Fruit fly (Drosophila melanogaster) whole organism, embryonic: ENCODE data around the gene scpr-B.

ENCODE experiments used
- B-H2 ChIP-seq: fragments of 200-800 bp; sonication (Bioruptor generic); optimal IDR thresholded peaks from 2 replicates; lab custom pipeline; 2018; ENCODE audit warnings: missing biosample characterization, mild to moderate bottlenecking, missing genetic modification characterization
- CG10366 ChIP-seq: fragments of 200-800 bp; sonication (Bioruptor generic); IDR thresholded peaks from 2 replicates; pipeline ENCODE4 v1.3.6; 2022; ENCODE audit warnings: missing biosample characterization, missing genetic modification characterization
- CG10431 ChIP-seq: fragments of 200-800 bp; sonication (Bioruptor generic); optimal IDR thresholded peaks from 3 replicates; lab custom pipeline; 2018; ENCODE audit warnings: missing biosample characterization, mild to moderate bottlenecking, missing genetic modification characterization
- CG10654 ChIP-seq: fragments of 200-800 bp; sonication (Bioruptor generic); optimal IDR thresholded peaks from 2 replicates; lab custom pipeline; 2016; ENCODE audit warnings: missing biosample characterization, missing genetic modification characterization
- CG10959 ChIP-seq: fragments of 200-800 bp; sonication (Bioruptor generic); IDR thresholded peaks from 2 replicates; pipeline ENCODE4 v1.3.6; 2022; ENCODE audit warnings: missing biosample characterization, missing genetic modification characterization
- CG12104 ChIP-seq: fragments of 200-800 bp; sonication (Bioruptor generic); optimal IDR thresholded peaks from 3 replicates; lab custom pipeline; 2016; ENCODE audit warnings: missing biosample characterization, missing genetic modification characterization
- CG12659 ChIP-seq: fragments of 200-800 bp; sonication (Bioruptor generic); optimal IDR thresholded peaks from 3 replicates; lab custom pipeline; 2017; ENCODE audit warnings: mild to moderate bottlenecking, missing biosample characterization, missing genetic modification reagents, missing genetic modification characterization
- CG12942 ChIP-seq: fragments of 200-800 bp; sonication (Bioruptor generic); optimal IDR thresholded peaks from 3 replicates; lab custom pipeline; 2016; ENCODE audit warnings: missing biosample characterization, missing genetic modification characterization
- CG15073 ChIP-seq: fragments of 200-800 bp; sonication (Bioruptor generic); optimal IDR thresholded peaks from 2 replicates; lab custom pipeline; 2016; ENCODE audit warnings: missing biosample characterization, missing genetic modification characterization
- CG17186 ChIP-seq: fragments of 200-800 bp; sonication (Bioruptor generic); optimal IDR thresholded peaks from 3 replicates; lab custom pipeline; 2017; ENCODE audit warnings: missing biosample characterization, missing genetic modification reagents, missing genetic modification characterization
- CG17359 ChIP-seq: fragments of 200-800 bp; sonication (Bioruptor generic); optimal IDR thresholded peaks from 3 replicates; lab custom pipeline; 2018; ENCODE audit warnings: missing biosample characterization, mild to moderate bottlenecking, missing genetic modification characterization, moderate library complexity
- CG17568 ChIP-seq: fragments of 200-800 bp; sonication (Bioruptor generic); optimal IDR thresholded peaks from 2 replicates; lab custom pipeline; 2018; ENCODE audit warnings: missing biosample characterization, mild to moderate bottlenecking, missing genetic modification characterization, moderate library complexity
- CG18011 ChIP-seq: fragments of 200-800 bp; sonication (Bioruptor generic); optimal IDR thresholded peaks from 2 replicates; lab custom pipeline; 2017; ENCODE audit warnings: missing biosample characterization, missing genetic modification characterization, mild to moderate bottlenecking, moderate library complexity, missing genotype
- CG2678 ChIP-seq: fragments of 200-800 bp; sonication (Bioruptor generic); optimal IDR thresholded peaks from 3 replicates; lab custom pipeline; 2019; ENCODE audit warnings: missing biosample characterization, mild to moderate bottlenecking, missing genetic modification characterization, moderate library complexity
- CG2875 ChIP-seq: fragments of 200-800 bp; sonication (Bioruptor generic); optimal IDR thresholded peaks from 2 replicates; lab custom pipeline; 2017; ENCODE audit warnings: missing biosample characterization, mild to moderate bottlenecking, missing genetic modification characterization, missing genetic modification reagents
- CG30431 ChIP-seq: fragments of 200-800 bp; sonication (Bioruptor generic); optimal IDR thresholded peaks from 2 replicates; lab custom pipeline; 2017; ENCODE audit warnings: missing biosample characterization, missing genetic modification characterization
- CG3065 ChIP-seq: fragments of 200-800 bp; sonication (Bioruptor generic); optimal IDR thresholded peaks from 2 replicates; lab custom pipeline; 2016; ENCODE audit warnings: missing biosample characterization, missing genetic modification characterization
- CG32772 ChIP-seq: fragments of 200-800 bp; sonication (Bioruptor generic); IDR thresholded peaks from 2 replicates; pipeline ENCODE4 v1.3.6; 2022; ENCODE audit warnings: missing biosample characterization, missing genetic modification characterization
- CG33213 ChIP-seq: fragments of 200-800 bp; sonication (Bioruptor generic); optimal IDR thresholded peaks from 3 replicates; lab custom pipeline; 2016; ENCODE audit warnings: missing biosample characterization, missing genetic modification characterization
- CG43689 ChIP-seq: fragments of 200-800 bp; sonication (Bioruptor generic); IDR thresholded peaks from 2 replicates; pipeline ENCODE4 v1.3.6; 2022; ENCODE audit warnings: missing biosample characterization, missing genetic modification characterization
- CG6272 ChIP-seq: fragments of 200-800 bp; sonication (Bioruptor generic); IDR thresholded peaks from 2 replicates; pipeline ENCODE4 v1.3.6; 2022; ENCODE audit warnings: missing biosample characterization, missing genetic modification characterization
- CG7786 ChIP-seq: fragments of 200-800 bp; sonication (Bioruptor generic); optimal IDR thresholded peaks from 2 replicates; lab custom pipeline; 2016; ENCODE audit warnings: missing biosample characterization, missing genetic modification characterization
- CG7839 ChIP-seq: fragments of 200-800 bp; sonication (Bioruptor generic); optimal IDR thresholded peaks from 3 replicates; lab custom pipeline; 2018; ENCODE audit warnings: missing biosample characterization, mild to moderate bottlenecking, missing genetic modification characterization, moderate library complexity
- CG7987 ChIP-seq: fragments of 200-800 bp; sonication (Bioruptor generic); optimal IDR thresholded peaks from 2 replicates; lab custom pipeline; 2018; ENCODE audit warnings: missing biosample characterization, mild to moderate bottlenecking, missing genetic modification characterization, moderate library complexity
- CG8478 ChIP-seq: fragments of >200 bp; optimal IDR thresholded peaks from 2 replicates; lab custom pipeline; 2018
- CG9727 ChIP-seq: fragments of 200-800 bp; sonication (Bioruptor generic); optimal IDR thresholded peaks from 3 replicates; lab custom pipeline; 2017; ENCODE audit warnings: missing biosample characterization, mild to moderate bottlenecking, missing genetic modification characterization
- CTCF ChIP-seq: fragments of 200-800 bp; sonication (Bioruptor generic); optimal IDR thresholded peaks from 2 replicates; lab custom pipeline; 2017; ENCODE audit warnings: missing biosample characterization, mild to moderate bottlenecking, missing genetic modification characterization, moderate library complexity
- D19A ChIP-seq: fragments of 200-800 bp; optimal IDR thresholded peaks from 3 replicates; lab custom pipeline; 2019; ENCODE audit warnings: missing biosample characterization, mild to moderate bottlenecking, missing genetic modification characterization, moderate library complexity
- Doc2 ChIP-seq: fragments of 200-800 bp; sonication (Bioruptor generic); IDR thresholded peaks from 2 replicates; pipeline ENCODE4 v1.3.6; 2022; ENCODE audit warnings: missing biosample characterization, missing genetic modification characterization
- ERR ChIP-seq: fragments of 200-800 bp; sonication (Bioruptor generic); optimal IDR thresholded peaks from 2 replicates; lab custom pipeline; 2016; ENCODE audit warnings: missing biosample characterization, missing genetic modification characterization
- H2.0 ChIP-seq: fragments of 200-800 bp; sonication (Bioruptor generic); IDR thresholded peaks from 2 replicates; pipeline ENCODE4 v1.3.6; 2022; ENCODE audit warnings: missing biosample characterization, missing genetic modification characterization
- Rfx ChIP-seq: fragments of 200-800 bp; sonication (Bioruptor generic); IDR thresholded peaks from 2 replicates; pipeline ENCODE4 v1.3.6; 2022; ENCODE audit warnings: missing biosample characterization, missing genetic modification characterization
- Ssrp ChIP-seq: fragments of 200-800 bp; sonication (Bioruptor generic); optimal IDR thresholded peaks from 2 replicates; lab custom pipeline; 2018; ENCODE audit warnings: missing biosample characterization, mild to moderate bottlenecking, missing genetic modification characterization, moderate library complexity
- abd-A ChIP-seq: fragments of 200-800 bp; sonication (Bioruptor generic); optimal IDR thresholded peaks from 3 replicates; lab custom pipeline; 2019; ENCODE audit warnings: missing biosample characterization, mild to moderate bottlenecking, missing genetic modification characterization, moderate library complexity
- bbx ChIP-seq: fragments of 200-800 bp; sonication (Bioruptor generic); IDR thresholded peaks from 2 replicates; pipeline ENCODE4 v1.3.6; 2022; ENCODE audit warnings: missing biosample characterization, missing genetic modification characterization; ENCODE audit not compliant: partially characterized antibody
- br ChIP-seq: fragments of >200 bp; optimal IDR thresholded peaks from 2 replicates; lab custom pipeline; 2017
- cato ChIP-seq: fragments of 200-800 bp; sonication (Bioruptor generic); optimal IDR thresholded peaks from 2 replicates; lab custom pipeline; 2016; ENCODE audit warnings: missing biosample characterization, missing genetic modification characterization, borderline replicate concordance
- chinmo ChIP-seq: fragments of 200-800 bp; sonication (Bioruptor generic); IDR thresholded peaks from 4 replicates; pipeline ENCODE4 v1.3.6; 2022; ENCODE audit warnings: missing biosample characterization, missing genetic modification characterization; ENCODE audit not compliant: partially characterized antibody
- chn ChIP-seq: fragments of 200-800 bp; sonication (Bioruptor generic); optimal IDR thresholded peaks from 2 replicates; lab custom pipeline; 2016; ENCODE audit warnings: missing biosample characterization, missing genetic modification characterization
- cwo ChIP-seq: fragments of 200-800 bp; sonication (Bioruptor generic); optimal IDR thresholded peaks from 3 replicates; lab custom pipeline; 2017; ENCODE audit warnings: missing biosample characterization, missing genetic modification characterization, mild to moderate bottlenecking, moderate library complexity, missing genetic modification reagents
- dm ChIP-seq: fragments of 200-800 bp; sonication (Bioruptor generic); optimal IDR thresholded peaks from 3 replicates; lab custom pipeline; 2016; ENCODE audit warnings: missing biosample characterization, missing genetic modification characterization
- ems ChIP-seq: fragments of 200-800 bp; sonication (Bioruptor generic); optimal IDR thresholded peaks from 3 replicates; lab custom pipeline; 2016; ENCODE audit warnings: missing biosample characterization, missing genetic modification characterization
- en ChIP-seq: fragments of 200-800 bp; sonication (Bioruptor generic); optimal IDR thresholded peaks from 2 replicates; lab custom pipeline; 2016; ENCODE audit warnings: missing biosample characterization, missing genetic modification characterization
- eyg ChIP-seq: fragments of 200-800 bp; sonication (Bioruptor generic); optimal IDR thresholded peaks from 3 replicates; lab custom pipeline; 2016; ENCODE audit warnings: missing biosample characterization, missing genetic modification characterization
- gcm2 ChIP-seq: fragments of 200-800 bp; sonication (Bioruptor generic); optimal IDR thresholded peaks from 2 replicates; lab custom pipeline; 2016; ENCODE audit warnings: missing biosample characterization, missing genetic modification characterization
- h ChIP-seq: fragments of >200 bp; optimal IDR thresholded peaks from 2 replicates; lab custom pipeline; 2017
- mld ChIP-seq: fragments of 200-800 bp; sonication (Bioruptor generic); IDR thresholded peaks from 3 replicates; pipeline ENCODE4 v1.3.6; 2022; ENCODE audit warnings: missing biosample characterization, missing genetic modification characterization; ENCODE audit not compliant: partially characterized antibody
- nau ChIP-seq: fragments of 200-800 bp; sonication (Bioruptor generic); optimal IDR thresholded peaks from 3 replicates; lab custom pipeline; 2017; ENCODE audit warnings: missing biosample characterization, mild to moderate bottlenecking, missing genetic modification characterization, missing genetic modification reagents
- pros ChIP-seq: fragments of 200-800 bp; sonication (Bioruptor generic); optimal IDR thresholded peaks from 3 replicates; lab custom pipeline; 2019; ENCODE audit warnings: missing biosample characterization, mild to moderate bottlenecking, missing genetic modification characterization, moderate library complexity
- sens ChIP-seq: fragments of 200-800 bp; sonication (Bioruptor generic); peaks from one replicate; lab custom pipeline; 2016; ENCODE audit warnings: missing biosample characterization, missing genetic modification characterization
- sim ChIP-seq: fragments of 200-800 bp; sonication (Bioruptor generic); IDR thresholded peaks from 2 replicates; pipeline ENCODE4 v1.3.6; 2022; ENCODE audit warnings: missing biosample characterization, missing genetic modification characterization
- zen2 ChIP-seq: fragments of 200-800 bp; sonication (Bioruptor generic); IDR thresholded peaks from 3 replicates; pipeline ENCODE4 v1.3.6; 2022; ENCODE audit warnings: missing biosample characterization, missing genetic modification characterization; ENCODE audit not compliant: partially characterized antibody

The scpr-B gene

dm6 chr3R:11200885-11201421 is 39.8 kb downstream of the scpr-B start (continued):
- TF ChIP-seq nau (GFP tag; lab: Kevin White, UChicago) (peak; percentile 16), gcm2 (no peak), CG2875 (no peak), CG15073 (no peak), dm (GFP tag; lab: Kevin White, UChicago) (no peak), CG33213 (no peak), CG8478 (lab: Kevin White, UChicago) (no peak), CG3065 (GFP tag; lab: Kevin White, UChicago) (no peak), CG17359 (peak; percentile 55), CG7786 (GFP tag; lab: Kevin White, UChicago) (no peak), CG18011 (GFP tag; lab: Kevin White, UChicago) (no peak), CG30431 (GFP tag; lab: Kevin White, UChicago) (no peak), D19A (tag; lab: Kevin White, UChicago) (peak; percentile 59), CG7839 (tag; lab: Kevin White, UChicago) (peak; percentile 79), en (no peak), abd-A (tag; lab: Kevin White, UChicago) (no peak), br (lab: Kevin White, UChicago) (no peak), eyg (GFP tag; lab: Kevin White, UChicago) (no peak), bbx (GFP tag; lab: Robert Waterston, UW) (no peak), CTCF (no peak), Rfx (GFP tag; lab: Robert Waterston, UW) (peak; percentile 75), Ssrp (tag; lab: Kevin White, UChicago) (peak; percentile 27), CG17186 (GFP tag; lab: Kevin White, UChicago) (no peak), chn (GFP tag; lab: Kevin White, UChicago) (no peak), CG10959 (no peak), CG32772 (GFP tag; lab: Robert Waterston, UW) (0 out of 2 replicates have a peak, but pooled peaks have one; percentile 32), cato (GFP tag; lab: Kevin White, UChicago) (no peak), pros (GFP tag; lab: Kevin White, UChicago) (no peak), CG10654 (peak; percentile 46), CG43689 (GFP tag; lab: Robert Waterston, UW) (0 out of 2 replicates have a peak, but pooled peaks have one; percentile 33), ems (peak; percentile 15), CG12104 (GFP tag; lab: Kevin White, UChicago) (peak; percentile 51), cwo (GFP tag; lab: Kevin White, UChicago) (peak; percentile 75), Doc2 (GFP tag; lab: Robert Waterston, UW) (no peak), ERR (no peak), CG6272 (no peak), chinmo (peak; percentile 61; the same call in 1 of the 4 replicates), h (lab: Kevin White, UChicago) (no peak), mld (GFP tag; lab: Robert Waterston, UW) (no peak), CG17568 (peak; percentile 55), CG12659 (GFP tag; lab: Kevin White, UChicago) (peak; percentile 47), CG10366 (GFP tag; lab: Robert Waterston, UW) (peak; percentile 67), CG9727 (GFP tag; lab: Kevin White, UChicago) (peak; percentile 60), CG7987 (no peak), CG2678 (peak; percentile 78), CG10431 (GFP tag; lab: Kevin White, UChicago) (no peak), CG12942 (GFP tag; lab: Kevin White, UChicago) (peak; percentile 38), sens (GFP tag; lab: Kevin White, UChicago) (no peak), zen2 (no peak), H2.0 (GFP tag; lab: Robert Waterston, UW) (peak; percentile 47), B-H2 (no peak), sim (GFP tag; lab: Robert Waterston, UW) (no peak)
